Worm (Caenorhabditis elegans) whole organism, late embryonic: Measurements from ENCODE around the gene F09E10.5.

Experiments used
- T23F11.4 ChIP-seq: fragments of 200-800 bp; sonication (Bioruptor generic); optimal IDR thresholded peaks from 2 replicates; lab custom pipeline; 2018; ENCODE audit warnings: mild to moderate bottlenecking, missing genetic modification characterization, missing compliant biosample characterization
- ama-1 ChIP-seq: fragments of 150-350 bp; optimal IDR thresholded peaks from 2 replicates; lab custom pipeline; 2014
- ceh-2 ChIP-seq: sonication (generic microtip); optimal IDR thresholded peaks from 2 replicates; lab custom pipeline; 2016; ENCODE audit warnings: missing genotype, missing genetic modification characterization, missing compliant biosample characterization
- ceh-9 ChIP-seq: sonication (generic microtip); optimal IDR thresholded peaks from 2 replicates; lab custom pipeline; 2016; ENCODE audit warnings: mild to moderate bottlenecking, missing genetic modification characterization, inconsistent platforms, missing compliant biosample characterization
- dmd-4 ChIP-seq: sonication (generic microtip); optimal IDR thresholded peaks from 2 replicates; lab custom pipeline; 2016; ENCODE audit warnings: borderline replicate concordance, missing genetic modification characterization, missing compliant biosample characterization
- dve-1 ChIP-seq: sonication (generic microtip); optimal IDR thresholded peaks from 2 replicates; lab custom pipeline; 2017; ENCODE audit warnings: antibody characterized with exemption, mild to moderate bottlenecking, missing genetic modification characterization, missing compliant biosample characterization
- hlh-30 ChIP-seq: sonication (generic microtip); optimal IDR thresholded peaks from 2 replicates; lab custom pipeline; 2017; ENCODE audit warnings: antibody characterized with exemption, missing genetic modification characterization, missing compliant biosample characterization; ENCODE audit not compliant: insufficient read depth
- mec-3 ChIP-seq: sonication (generic microtip); optimal IDR thresholded peaks from 2 replicates; lab custom pipeline; 2016; ENCODE audit warnings: borderline replicate concordance, missing genetic modification characterization, missing compliant biosample characterization
- pat-9 ChIP-seq: fragments of 200-800 bp; sonication (Bioruptor generic); optimal IDR thresholded peaks from 2 replicates; lab custom pipeline; 2018; ENCODE audit warnings: mild to moderate bottlenecking, missing genetic modification characterization, moderate library complexity, missing compliant biosample characterization
- rnt-1 ChIP-seq: sonication (generic microtip); optimal IDR thresholded peaks from 2 replicates; lab custom pipeline; 2016; ENCODE audit warnings: missing genetic modification characterization, missing compliant biosample characterization
- sox-4 ChIP-seq: sonication (generic microtip); optimal IDR thresholded peaks from 2 replicates; lab custom pipeline; 2017; ENCODE audit warnings: mild to moderate bottlenecking, missing genetic modification characterization, inconsistent platforms, missing compliant biosample characterization
- tbx-2 ChIP-seq: sonication (generic microtip); optimal IDR thresholded peaks from 2 replicates; lab custom pipeline; 2016; ENCODE audit warnings: missing genetic modification characterization, missing compliant biosample characterization
- unc-42 ChIP-seq: sonication (generic microtip); optimal IDR thresholded peaks from 2 replicates; lab custom pipeline; 2016; ENCODE audit warnings: missing genotype, missing genetic modification characterization, missing compliant biosample characterization
- unc-55 ChIP-seq: sonication (generic microtip); optimal IDR thresholded peaks from 2 replicates; lab custom pipeline; 2017; ENCODE audit warnings: missing biosample characterization, missing genetic modification reagents, missing genetic modification characterization

- TF ChIP-seq T23F11.4 (no peak), unc-42 (tag; lab: Kevin White, UChicago) (no peak), mec-3 (tag; lab: Kevin White, UChicago) (no peak), ceh-9 (tag; lab: Kevin White, UChicago) (no peak), ama-1 (lab: Kevin White, UChicago) (no peak), hlh-30 (tag; lab: Kevin White, UChicago) (no peak), dmd-4 (no peak), tbx-2 (tag; lab: Kevin White, UChicago) (no peak), sox-4 (no peak), dve-1 (tag; lab: Kevin White, UChicago) (peak; percentile 65), unc-55 (GFP tag; lab: Kevin White, UChicago) (no peak), rnt-1 (tag; lab: Kevin White, UChicago) (no peak), ceh-2 (no peak), pat-9 (tag; lab: Kevin White, UChicago) (no peak)
These were observed 1.8 kb upstream of the F09E10.5 start for ce11 chrX:1495980-1496379.
